Fruit fly (Drosophila melanogaster) whole organism, prepupa: ENCODE results near the gene CG18666.

Experiments used
- Blimp-1 ChIP-seq: fragments of 200-800 bp; sonication (Bioruptor generic); optimal IDR thresholded peaks from 3 replicates; lab custom pipeline; 2017; ENCODE audit warnings: missing biosample characterization, missing genetic modification characterization, mild to moderate bottlenecking, moderate library complexity, missing genetic modification reagents
- CG10631 ChIP-seq: fragments of 200-800 bp; sonication (Bioruptor generic); optimal IDR thresholded peaks from 2 replicates; lab custom pipeline; 2016; ENCODE audit warnings: missing biosample characterization, missing genetic modification characterization
- CG10669 ChIP-seq: fragments of 200-800 bp; sonication (Bioruptor generic); optimal IDR thresholded peaks from 3 replicates; lab custom pipeline; 2018; ENCODE audit warnings: missing biosample characterization, mild to moderate bottlenecking, missing genetic modification characterization, moderate library complexity
- CG11294 ChIP-seq: fragments of 200-800 bp; sonication (Bioruptor generic); IDR thresholded peaks from 2 replicates; pipeline ENCODE4 v1.3.6; 2022; ENCODE audit warnings: missing biosample characterization, missing genetic modification characterization
- CG11902 ChIP-seq: fragments of 200-800 bp; sonication (Bioruptor generic); optimal IDR thresholded peaks from 3 replicates; lab custom pipeline; 2016; ENCODE audit warnings: missing biosample characterization, missing genetic modification characterization
- CG15336 ChIP-seq: fragments of 200-800 bp; sonication (Bioruptor generic); IDR thresholded peaks from 2 replicates; pipeline ENCODE4 v1.3.6; 2022; ENCODE audit warnings: missing biosample characterization, missing genetic modification characterization
- CG1621 ChIP-seq: fragments of 200-800 bp; sonication (Bioruptor generic); optimal IDR thresholded peaks from 3 replicates; lab custom pipeline; 2018; ENCODE audit warnings: missing biosample characterization, mild to moderate bottlenecking, missing genetic modification characterization
- CG16779 ChIP-seq: fragments of 200-800 bp; sonication (Bioruptor generic); optimal IDR thresholded peaks from 3 replicates; lab custom pipeline; 2017; ENCODE audit warnings: missing biosample characterization, mild to moderate bottlenecking, missing genetic modification characterization
- CG3032 ChIP-seq: fragments of 200-800 bp; optimal IDR thresholded peaks from 2 replicates; lab custom pipeline; 2019; ENCODE audit warnings: missing biosample characterization, mild to moderate bottlenecking, missing genetic modification characterization, moderate library complexity
- CG32006 ChIP-seq: fragments of 200-800 bp; sonication (Bioruptor generic); optimal IDR thresholded peaks from 3 replicates; lab custom pipeline; 2017; ENCODE audit warnings: missing biosample characterization, mild to moderate bottlenecking, missing genetic modification characterization
- CG34406 ChIP-seq: fragments of 200-800 bp; sonication (Bioruptor generic); optimal IDR thresholded peaks from 3 replicates; lab custom pipeline; 2016; ENCODE audit warnings: missing biosample characterization, missing genetic modification characterization
- CG3919 ChIP-seq: fragments of 200-800 bp; sonication (Bioruptor generic); optimal IDR thresholded peaks from 3 replicates; lab custom pipeline; 2016; ENCODE audit warnings: missing biosample characterization, missing genetic modification characterization
- CG4318 ChIP-seq: fragments of 200-800 bp; sonication (Bioruptor generic); optimal IDR thresholded peaks from 3 replicates; lab custom pipeline; 2017; ENCODE audit warnings: missing biosample characterization, mild to moderate bottlenecking, missing genetic modification characterization
- CG6163 ChIP-seq: fragments of 200-800 bp; sonication (Bioruptor generic); IDR thresholded peaks from 3 replicates; pipeline ENCODE4 v1.3.6; 2022; ENCODE audit warnings: missing biosample characterization, missing genetic modification characterization
- CG6276 ChIP-seq: fragments of 200-800 bp; sonication (Bioruptor generic); optimal IDR thresholded peaks from 2 replicates; lab custom pipeline; 2017; ENCODE audit warnings: missing biosample characterization, mild to moderate bottlenecking, missing genetic modification characterization
- CG6792 ChIP-seq: fragments of 200-800 bp; sonication (Bioruptor generic); optimal IDR thresholded peaks from 3 replicates; lab custom pipeline; 2016; ENCODE audit warnings: missing biosample characterization, missing genetic modification characterization
- CG6854 ChIP-seq: fragments of 200-800 bp; sonication (Bioruptor generic); optimal IDR thresholded peaks from 2 replicates; lab custom pipeline; 2017; ENCODE audit warnings: missing biosample characterization, mild to moderate bottlenecking, missing genetic modification characterization
- CG8119 ChIP-seq: fragments of 200-800 bp; sonication (Bioruptor generic); IDR thresholded peaks from 3 replicates; pipeline ENCODE4 v1.3.6; 2022; ENCODE audit warnings: missing biosample characterization, missing genetic modification characterization
- CG8319 ChIP-seq: fragments of 200-800 bp; sonication (Bioruptor generic); optimal IDR thresholded peaks from 3 replicates; lab custom pipeline; 2016; ENCODE audit warnings: missing biosample characterization, missing genetic modification characterization
- CG8632 ChIP-seq: fragments of 200-800 bp; sonication (Bioruptor generic); optimal IDR thresholded peaks from 3 replicates; lab custom pipeline; 2016; ENCODE audit warnings: missing biosample characterization, missing genetic modification characterization
- Eip78C ChIP-seq: fragments of 200-800 bp; sonication (Bioruptor generic); peaks from one replicate; lab custom pipeline; 2016; ENCODE audit warnings: missing biosample characterization, missing genetic modification characterization
- Eip93F ChIP-seq: fragments of 200-800 bp; sonication (Bioruptor generic); optimal IDR thresholded peaks from 2 replicates; lab custom pipeline; 2016; ENCODE audit warnings: missing biosample characterization, mild to moderate bottlenecking, missing genetic modification characterization
- Ets21C ChIP-seq: fragments of 200-800 bp; sonication (Bioruptor generic); optimal IDR thresholded peaks from 3 replicates; lab custom pipeline; 2016; ENCODE audit warnings: missing biosample characterization, missing genetic modification characterization
- Gug ChIP-seq: fragments of 200-800 bp; sonication (Bioruptor generic); IDR thresholded peaks from 2 replicates; pipeline ENCODE4 v1.3.6; 2022; ENCODE audit warnings: missing biosample characterization, missing genetic modification characterization
- Hr39 ChIP-seq: fragments of 200-800 bp; sonication (Bioruptor generic); optimal IDR thresholded peaks from 2 replicates; lab custom pipeline; 2016; ENCODE audit warnings: missing biosample characterization, missing genetic modification characterization
- Hr4 ChIP-seq: fragments of 200-800 bp; sonication (Bioruptor generic); optimal IDR thresholded peaks from 3 replicates; lab custom pipeline; 2016; ENCODE audit warnings: missing biosample characterization, missing genetic modification characterization
- Lpt ChIP-seq: fragments of 200-800 bp; sonication (Bioruptor generic); optimal IDR thresholded peaks from 3 replicates; lab custom pipeline; 2016; ENCODE audit warnings: missing biosample characterization, missing genetic modification characterization
- Met ChIP-seq: fragments of 200-800 bp; sonication (Bioruptor generic); optimal IDR thresholded peaks from 3 replicates; lab custom pipeline; 2016; ENCODE audit warnings: missing biosample characterization, missing genetic modification characterization
- OdsH ChIP-seq: fragments of 200-800 bp; sonication (Bioruptor generic); optimal IDR thresholded peaks from 3 replicates; lab custom pipeline; 2016; ENCODE audit warnings: missing biosample characterization, missing genetic modification characterization
- Sox14 ChIP-seq: fragments of 200-800 bp; sonication (Bioruptor generic); optimal IDR thresholded peaks from 3 replicates; lab custom pipeline; 2016; ENCODE audit warnings: missing biosample characterization, missing genetic modification characterization
- achi ChIP-seq: fragments of 200-800 bp; sonication (Bioruptor generic); optimal IDR thresholded peaks from 3 replicates; lab custom pipeline; 2016; ENCODE audit warnings: missing biosample characterization, missing genetic modification characterization
- dac ChIP-seq: fragments of 200-800 bp; sonication (Bioruptor generic); optimal IDR thresholded peaks from 2 replicates; lab custom pipeline; 2017; ENCODE audit warnings: missing biosample characterization, mild to moderate bottlenecking, missing genetic modification characterization
- eg ChIP-seq: fragments of 200-800 bp; sonication (Bioruptor generic); IDR thresholded peaks from 3 replicates; pipeline ENCODE4 v1.3.6; 2022; ENCODE audit warnings: missing biosample characterization, missing genetic modification characterization
- fd85E ChIP-seq: fragments of 200-800 bp; sonication (Bioruptor generic); optimal IDR thresholded peaks from 3 replicates; lab custom pipeline; 2016; ENCODE audit warnings: missing biosample characterization, missing genetic modification characterization
- fkh ChIP-seq: fragments of 200-800 bp; sonication (Bioruptor generic); optimal IDR thresholded peaks from 3 replicates; lab custom pipeline; 2017; ENCODE audit warnings: missing biosample characterization, mild to moderate bottlenecking, missing genetic modification characterization, moderate library complexity
- net ChIP-seq: fragments of 200-800 bp; sonication (Bioruptor generic); optimal IDR thresholded peaks from 3 replicates; lab custom pipeline; 2016; ENCODE audit warnings: missing biosample characterization, missing genetic modification characterization
- salr ChIP-seq, 2 experiments: fragments of 200-800 bp; sonication (Bioruptor generic); optimal IDR thresholded peaks; 3 replicates each; lab custom pipeline; 2016 to 2018; ENCODE audit warnings: missing biosample characterization in 2 of 2, missing genetic modification characterization in 2 of 2, mild to moderate bottlenecking in 1 of 2
- spab ChIP-seq: fragments of 200-800 bp; sonication (Bioruptor generic); optimal IDR thresholded peaks from 2 replicates; lab custom pipeline; 2017; ENCODE audit warnings: missing biosample characterization, mild to moderate bottlenecking, missing genetic modification characterization, missing genetic modification reagents
- svp ChIP-seq: fragments of 200-800 bp; sonication (Bioruptor generic); peaks from one replicate; lab custom pipeline; 2016; ENCODE audit warnings: missing biosample characterization, missing genetic modification characterization
- topi ChIP-seq: fragments of 200-800 bp; sonication (Bioruptor generic); optimal IDR thresholded peaks from 3 replicates; lab custom pipeline; 2016; ENCODE audit warnings: missing biosample characterization, missing genetic modification characterization
- vri ChIP-seq: fragments of 200-800 bp; sonication (Bioruptor generic); optimal IDR thresholded peaks from 3 replicates; lab custom pipeline; 2016; ENCODE audit warnings: missing biosample characterization, mild to moderate bottlenecking, missing genetic modification characterization

Gene CG18666

DNA sequence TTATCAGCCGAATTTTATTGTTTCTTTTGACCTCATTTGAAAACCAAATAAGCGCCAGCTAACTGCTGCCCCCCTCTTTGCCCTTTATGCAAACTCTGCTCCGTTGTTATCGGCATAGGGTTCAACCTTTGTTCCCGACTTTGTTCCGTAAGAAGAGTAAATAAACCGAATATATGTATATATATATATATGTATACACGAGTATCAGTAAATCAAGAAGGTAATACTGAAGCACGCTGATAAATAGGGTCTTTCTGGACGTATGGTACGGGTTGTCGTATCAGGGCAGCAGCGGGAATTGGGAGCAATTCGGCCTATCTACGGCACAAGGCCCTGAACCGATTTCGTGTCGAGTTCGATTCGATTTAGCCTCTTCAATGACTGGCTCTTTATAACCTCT is 4.3 kb downstream of the CG18666 start:
- peak; percentile 98 for TF ChIP-seq svp (GFP tag; lab: Kevin White, UChicago)
- peak; percentile 23 for TF ChIP-seq Eip78C (GFP tag; lab: Kevin White, UChicago)
- TF ChIP-seq Eip93F (GFP tag; lab: Kevin White, UChicago): peak; percentile 74
- peak; percentile 7 for TF ChIP-seq CG6854 (GFP tag; lab: Kevin White, UChicago)
- TF ChIP-seq fkh (GFP tag; lab: Kevin White, UChicago): peak; percentile 58
- peak; percentile 35 for TF ChIP-seq vri
- no peak for TF ChIP-seq Hr4
- TF ChIP-seq Hr39 (GFP tag; lab: Kevin White, UChicago): no peak
- no peak for TF ChIP-seq CG11294 (GFP tag; lab: Robert Waterston, UW)

DNA sequence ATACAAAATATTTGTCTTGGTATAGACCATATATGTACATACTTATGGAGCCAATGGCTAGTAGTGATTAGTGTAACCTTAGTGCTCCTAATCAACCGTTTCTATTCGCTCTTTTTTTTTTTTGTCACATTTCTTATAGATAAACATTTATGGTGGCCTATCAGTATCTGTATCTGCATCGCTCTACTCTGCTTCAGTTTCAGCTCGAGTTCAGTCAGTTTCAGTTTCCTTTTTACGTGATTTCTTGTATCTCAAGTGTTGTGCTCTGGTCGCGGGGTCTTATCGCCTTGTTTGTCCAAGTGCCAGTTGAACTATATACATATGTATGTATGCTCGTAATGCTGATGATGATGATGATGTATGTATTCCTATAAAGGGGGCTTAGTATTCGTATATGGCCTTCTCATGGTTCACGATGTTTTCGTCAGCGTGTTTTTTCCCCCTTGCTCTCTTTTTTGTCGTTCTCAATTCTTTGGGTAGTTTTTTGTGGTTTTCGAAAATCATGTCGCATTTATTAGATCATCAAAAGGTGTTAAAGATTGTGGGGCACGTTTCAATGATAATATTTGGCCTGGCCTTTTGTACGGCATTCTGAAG is 5.1 kb downstream of the CG18666 start:
- no peak for TF ChIP-seq topi (GFP tag; lab: Kevin White, UChicago)
- TF ChIP-seq fd85E (GFP tag; lab: Kevin White, UChicago): no peak
- TF ChIP-seq CG10669 (GFP tag; lab: Kevin White, UChicago): no peak
- TF ChIP-seq Hr39 (GFP tag; lab: Kevin White, UChicago): no peak
- TF ChIP-seq fkh (GFP tag; lab: Kevin White, UChicago): peak; percentile 64
- no peak for TF ChIP-seq Eip93F (GFP tag; lab: Kevin White, UChicago)
- peak; percentile 3 for TF ChIP-seq Eip78C (GFP tag; lab: Kevin White, UChicago)
- no peak for TF ChIP-seq CG8319 (GFP tag; lab: Kevin White, UChicago)
- no peak for TF ChIP-seq Gug (GFP tag; lab: Robert Waterston, UW)
- no peak for TF ChIP-seq Met (GFP tag; lab: Kevin White, UChicago)
- TF ChIP-seq CG11902 (GFP tag; lab: Kevin White, UChicago): no peak
- no peak for TF ChIP-seq net (GFP tag; lab: Kevin White, UChicago)
- no peak for TF ChIP-seq CG3032
- no peak for TF ChIP-seq achi (GFP tag; lab: Kevin White, UChicago)

DNA sequence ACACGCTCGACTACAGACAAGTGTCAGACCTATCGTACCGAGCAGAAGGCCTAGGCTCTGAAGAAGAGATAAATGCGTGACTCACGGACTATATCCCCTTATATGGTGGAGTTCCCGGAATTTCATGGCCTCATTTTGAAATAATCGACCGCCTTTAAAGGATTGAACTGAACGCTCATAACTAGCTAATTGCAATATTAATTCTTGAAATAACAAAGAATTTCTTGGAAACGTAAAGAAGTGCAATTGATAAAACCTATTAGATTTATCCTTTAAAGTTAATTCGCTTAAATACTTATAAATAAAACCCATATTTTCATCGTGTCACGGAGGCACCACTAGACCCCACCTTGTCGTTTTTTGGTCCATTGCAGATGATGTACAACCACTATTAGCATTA is 6.5 kb downstream of the CG18666 start:
- TF ChIP-seq CG16779: no peak
- peak; percentile 27 for TF ChIP-seq Hr4
- peak; percentile 52 for TF ChIP-seq CG15336 (GFP tag; lab: Robert Waterston, UW)
- TF ChIP-seq CG4318 (GFP tag; lab: Kevin White, UChicago): peak; percentile 33
- TF ChIP-seq Eip78C (GFP tag; lab: Kevin White, UChicago): peak; percentile 51
- TF ChIP-seq CG8119: 0 out of 3 replicates have a peak, but pooled peaks have one; percentile 48
- TF ChIP-seq salr (GFP tag; optimal IDR thresholded peaks at IDR 0.05; lab: Kevin White, UChicago): peak in 1 of 2 experiments; percentile 45
- TF ChIP-seq CG1621: no peak
- peak; percentile 65 for TF ChIP-seq CG32006 (GFP tag; lab: Kevin White, UChicago)

DNA sequence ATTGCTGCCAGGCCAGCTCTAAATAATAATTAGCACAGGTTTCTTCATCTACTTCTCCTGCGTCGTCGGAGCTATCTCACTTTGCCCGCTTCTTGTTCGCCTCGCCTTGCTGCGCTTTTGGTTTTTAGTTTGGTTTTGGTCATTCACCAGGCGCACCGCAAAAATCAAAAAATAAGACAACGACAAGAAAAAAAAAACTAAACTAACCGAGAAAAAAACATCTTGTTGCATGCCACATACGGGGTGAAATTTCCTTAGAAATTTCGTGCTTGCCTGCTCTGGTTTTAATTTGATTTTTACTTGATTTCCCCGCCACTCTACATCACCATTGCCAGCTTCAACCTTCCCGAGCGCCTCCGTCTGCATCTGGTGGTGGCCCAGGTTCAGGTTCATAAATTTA is 7.2 kb downstream of the CG18666 start:
- TF ChIP-seq Gug (GFP tag; lab: Robert Waterston, UW) (no peak), svp (GFP tag; lab: Kevin White, UChicago) (no peak), Sox14 (GFP tag; lab: Kevin White, UChicago) (no peak), CG3919 (no peak), CG32006 (GFP tag; lab: Kevin White, UChicago) (peak; percentile 12), CG6276 (peak; percentile 55), eg (GFP tag; lab: Robert Waterston, UW) (peak; percentile 53; the same call in 1 of the 3 replicates), CG8119 (peak; percentile 43; the same call in 1 of the 3 replicates), CG15336 (GFP tag; lab: Robert Waterston, UW) (peak; percentile 41)

DNA sequence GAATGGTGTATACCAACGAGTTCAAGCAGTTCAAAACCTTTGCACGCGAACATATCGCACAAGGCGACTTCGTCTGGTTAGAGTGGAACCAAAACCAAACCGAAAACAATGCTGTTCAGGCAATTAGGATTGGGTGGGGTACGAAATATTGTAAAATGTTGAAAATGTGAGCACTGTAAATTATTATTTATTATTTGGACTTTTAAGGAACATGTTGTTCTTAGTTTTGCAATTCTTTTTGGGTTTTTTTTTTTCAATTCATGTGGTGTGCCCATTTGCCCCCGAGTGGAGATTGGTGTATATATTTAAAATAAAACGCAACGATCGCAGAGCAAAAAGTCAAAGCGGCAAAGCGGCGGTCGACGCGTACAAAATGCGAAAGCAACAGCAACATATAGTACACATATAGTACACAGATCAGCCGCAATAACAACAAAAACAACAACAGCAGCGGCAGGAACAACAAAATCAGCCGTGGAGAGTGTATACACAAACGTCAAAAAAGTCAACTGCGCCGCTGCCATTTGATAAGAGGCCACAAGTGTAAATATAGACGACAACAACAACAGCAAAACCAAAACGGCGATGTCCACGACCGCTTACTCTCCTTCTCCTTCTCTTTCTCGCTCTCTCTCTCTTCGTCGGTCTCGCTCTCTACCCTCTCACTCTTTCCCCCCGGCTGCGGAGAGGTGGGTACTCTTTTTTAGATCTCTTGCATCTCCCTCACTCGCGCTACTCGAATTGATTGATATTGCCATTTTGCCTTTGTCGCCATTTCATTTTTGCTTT is 10.3 kb downstream of the CG18666 start:
- no peak for TF ChIP-seq dac (GFP tag; lab: Kevin White, UChicago)
- TF ChIP-seq spab: peak; percentile 30
- peak; percentile 79 for TF ChIP-seq Eip78C (GFP tag; lab: Kevin White, UChicago)
- TF ChIP-seq Blimp-1 (GFP tag; lab: Kevin White, UChicago): no peak
- peak; percentile 51 for TF ChIP-seq Gug (GFP tag; lab: Robert Waterston, UW)
- no peak for TF ChIP-seq CG6854 (GFP tag; lab: Kevin White, UChicago)
- TF ChIP-seq CG10631 (GFP tag; lab: Kevin White, UChicago): peak; percentile 67
- TF ChIP-seq Ets21C (GFP tag; lab: Kevin White, UChicago): peak; percentile 69
- peak; percentile 66 for TF ChIP-seq Eip93F (GFP tag; lab: Kevin White, UChicago)
- TF ChIP-seq svp (GFP tag; lab: Kevin White, UChicago): peak; percentile 99
- no peak for TF ChIP-seq CG8319 (GFP tag; lab: Kevin White, UChicago)
- peak; percentile 76 for TF ChIP-seq CG6792 (GFP tag; lab: Kevin White, UChicago)
- peak; percentile 78 for TF ChIP-seq OdsH
- peak; percentile 75 for TF ChIP-seq CG34406 (GFP tag; lab: Kevin White, UChicago)
- peak; percentile 47 for TF ChIP-seq CG8632 (GFP tag; lab: Kevin White, UChicago)
- TF ChIP-seq CG11902 (GFP tag; lab: Kevin White, UChicago): peak; percentile 49
- TF ChIP-seq Lpt (GFP tag; lab: Kevin White, UChicago): peak; percentile 66
- TF ChIP-seq CG6163 (GFP tag; lab: Robert Waterston, UW): peak; percentile 79
- peak; percentile 81 for TF ChIP-seq CG15336 (GFP tag; lab: Robert Waterston, UW)
